Worm (Caenorhabditis elegans) whole organism, L4/young adult: ENCODE measurements around the gene moma-1.

Experiments used
- W03F9.2 ChIP-seq: fragments of 150-350 bp; optimal IDR thresholded peaks from 2 replicates; lab custom pipeline; 2014; ENCODE audit warnings: missing biosample characterization, missing genetic modification characterization
- dao-5 ChIP-seq: sonication (generic microtip); optimal IDR thresholded peaks from 2 replicates; lab custom pipeline; 2016; ENCODE audit warnings: missing genotype, missing genetic modification characterization, moderate library complexity, missing compliant biosample characterization
- him-1 ChIP-seq: sonication (generic microtip); optimal IDR thresholded peaks from 2 replicates; lab custom pipeline; 2016; ENCODE audit warnings: missing genotype, missing genetic modification reagents, missing genetic modification characterization, missing compliant biosample characterization

DNA sequence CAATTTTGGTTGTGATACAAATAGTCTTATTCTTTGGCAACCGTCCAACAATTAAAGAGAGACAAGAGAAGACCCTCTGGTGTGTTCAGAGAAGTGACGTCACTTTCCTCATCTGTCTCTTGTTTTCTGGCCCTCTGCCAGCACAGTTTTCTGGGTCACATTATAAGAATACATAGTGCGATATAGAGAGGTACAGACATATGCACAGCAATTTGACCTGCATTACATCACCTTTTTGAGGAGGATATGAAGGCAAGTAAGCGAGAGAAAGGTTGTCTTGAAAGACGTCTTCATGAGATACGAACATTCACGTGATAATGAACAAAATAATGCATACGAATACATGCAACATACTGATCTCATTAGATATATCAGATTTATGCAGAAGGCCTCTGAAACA, 18.4 kb upstream of the moma-1 start:
- TF ChIP-seq dao-5 (tag; lab: Kevin White, UChicago) (no peak), him-1 (tag; lab: Kevin White, UChicago) (no peak), W03F9.2 (tag; lab: Kevin White, UChicago) (no peak)
